Worm (Caenorhabditis elegans): ENCODE results near the gene K08D10.13.

- TF ChIP-seq dmd-6 (GFP tag; IDR thresholded peaks at IDR 0.05): no peak
- no peak for TF ChIP-seq mdl-1 (tag; optimal IDR thresholded peaks at IDR 0.05)
- no peak for TF ChIP-seq sdz-12 (GFP tag; optimal IDR thresholded peaks at IDR 0.05)
- no peak for TF ChIP-seq nhr-77 (tag; optimal IDR thresholded peaks at IDR 0.05)
- no peak for TF ChIP-seq skn-1 (tag; optimal IDR thresholded peaks at IDR 0.05)
These were observed 16.7 kb downstream of the K08D10.13 start, which contains the start of gene K08D10.14 for ce11 chrIV:4154641-4155040.

Data from whole organism, L4 larva.